Worm (Caenorhabditis elegans): ENCODE measurements around the gene galt-1.

galt-1 gene

DNA sequence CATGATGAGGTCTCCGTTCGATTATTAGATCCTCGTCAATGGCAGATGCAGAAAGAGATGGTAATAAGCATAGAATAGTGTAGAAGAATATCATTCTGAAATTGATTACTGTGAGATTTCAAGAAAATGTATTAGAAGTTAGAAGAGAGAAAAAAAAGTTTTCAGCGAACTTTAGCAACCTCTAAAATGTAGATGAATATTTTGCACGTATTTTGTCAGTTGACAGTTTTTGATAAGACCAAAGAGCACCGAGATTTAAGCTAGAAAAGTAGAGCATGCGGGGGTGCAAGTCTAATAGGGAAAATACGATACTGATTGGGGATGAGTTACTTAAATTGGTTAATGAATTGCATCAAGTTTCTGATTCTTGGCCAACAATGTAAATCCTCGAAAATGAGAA, 24.0 kb downstream of the galt-1 start, which contains the start of gene M03F8.6:
Gene M03F8.6, minus strand, starts transcription at position 101 of the 400 bp plus-strand sequence.
- TF ChIP-seq xnd-1 (tag; optimal IDR thresholded peaks at IDR 0.05) (no peak), rec-8 (tag; optimal IDR thresholded peaks at IDR 0.05) (no peak), snpc-3.4 (tag; optimal IDR thresholded peaks at IDR 0.05) (no peak), unc-62 (GFP tag; optimal IDR thresholded peaks at IDR 0.05) (no peak), ceh-79 (tag; optimal IDR thresholded peaks at IDR 0.05) (no peak)

DNA sequence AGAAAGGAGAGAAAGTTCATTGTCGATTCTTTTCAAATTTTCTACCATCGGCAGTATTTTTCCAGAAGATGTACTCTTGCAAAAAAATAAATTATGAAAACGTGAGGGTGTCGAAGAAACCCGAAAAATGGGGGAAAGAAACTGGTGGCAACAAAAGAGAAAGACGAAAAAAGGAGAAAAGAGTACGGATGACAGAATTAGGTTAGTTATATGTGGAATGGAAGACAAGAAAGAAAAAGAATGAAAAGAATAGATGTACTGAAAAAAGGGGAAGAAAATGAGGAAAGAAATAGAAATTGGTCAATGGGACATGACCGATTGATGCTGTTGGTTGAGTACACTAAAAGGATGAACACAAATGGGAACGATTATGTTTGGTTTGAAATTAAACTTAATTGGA, 24.9 kb downstream of the galt-1 start:
- TF ChIP-seq nhr-179 (tag; optimal IDR thresholded peaks at IDR 0.05) (no peak), nfyb-1 (GFP tag; IDR thresholded peaks at IDR 0.05) (no peak), Y56A3A.18 (GFP tag; IDR thresholded peaks at IDR 0.05) (no peak), B0336.3 (GFP tag; IDR thresholded peaks at IDR 0.05) (no peak), sptf-2 (GFP tag; optimal IDR thresholded peaks at IDR 0.05) (no peak), B0035.1 (tag; optimal IDR thresholded peaks at IDR 0.05) (no peak), mcd-1 (GFP tag; IDR thresholded peaks at IDR 0.05) (no peak), unc-62 (GFP tag; optimal IDR thresholded peaks at IDR 0.05) (no peak), egrh-3 (GFP tag; IDR thresholded peaks at IDR 0.05) (no peak), him-1 (tag; optimal IDR thresholded peaks at IDR 0.05) (no peak), ztf-22 (GFP tag; optimal IDR thresholded peaks at IDR 0.05) (no peak), ceh-27 (GFP tag; optimal IDR thresholded peaks at IDR 0.05) (no peak)

DNA sequence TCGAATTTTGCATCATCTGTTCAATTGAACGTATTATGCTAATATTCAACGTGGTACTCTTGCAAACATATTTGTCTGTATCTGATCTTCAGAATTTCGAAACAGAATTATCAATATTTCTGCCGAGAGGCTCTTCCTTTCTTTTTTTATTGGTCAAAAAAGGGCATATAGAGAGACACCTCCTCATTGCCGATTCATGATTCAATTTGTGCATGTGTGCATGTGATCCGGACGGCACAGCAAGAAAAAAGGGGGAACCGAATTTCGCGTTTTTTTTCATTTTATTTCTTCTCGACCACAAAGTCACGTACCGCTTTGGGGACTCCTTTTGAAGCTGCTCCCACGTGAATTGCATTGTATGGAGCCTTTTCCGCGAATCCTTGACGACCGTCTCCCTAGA, 30.8 kb downstream of the galt-1 start, which contains the start of gene mcp-1:
Gene mcp-1, plus strand, starts transcription at position 292 of the 400 bp plus-strand sequence.
- TF ChIP-seq nfya-1 (tag; optimal IDR thresholded peaks at IDR 0.05; ENCODE audit: borderline replicate concordance, insufficient read depth): no peak
- TF ChIP-seq cebp-2 (GFP tag; IDR thresholded peaks at IDR 0.05): 0 out of 2 replicates have a peak, but pooled peaks have one; percentile 16

DNA sequence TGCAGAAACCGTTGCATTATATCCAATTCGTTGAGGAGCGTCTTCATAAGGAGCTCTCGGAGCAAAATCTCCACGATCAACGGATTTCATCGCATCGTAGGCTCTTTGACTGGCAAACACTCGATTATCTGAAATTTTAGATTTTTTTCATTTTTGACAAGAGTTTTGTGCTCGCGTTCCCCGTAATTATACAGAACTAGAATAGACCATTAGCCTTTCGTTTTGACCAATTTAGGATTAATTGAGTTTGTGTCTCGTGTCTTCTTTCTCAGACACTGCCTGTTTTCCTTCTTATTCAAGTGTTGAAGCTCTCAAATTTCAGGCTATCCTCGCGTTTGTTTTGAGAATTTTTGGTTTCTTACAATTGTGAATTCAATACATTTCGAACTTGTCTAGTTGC, 32.4 kb downstream of the galt-1 start:
- TF ChIP-seq zim-3 (tag; optimal IDR thresholded peaks at IDR 0.05) (no peak), tlf-1 (GFP tag; optimal IDR thresholded peaks at IDR 0.05) (no peak), cebp-2 (GFP tag; IDR thresholded peaks at IDR 0.05) (no peak), somi-1 (GFP tag; optimal IDR thresholded peaks at IDR 0.05) (no peak), Y95B8A.8 (GFP tag; IDR thresholded peaks at IDR 0.05) (no peak), nhr-80 (tag; optimal IDR thresholded peaks at IDR 0.05) (no peak), ceh-100 (GFP tag; IDR thresholded peaks at IDR 0.05) (no peak), lin-40 (tag; optimal IDR thresholded peaks at IDR 0.05) (no peak), lin-54 (GFP tag; optimal IDR thresholded peaks at IDR 0.05) (no peak), mel-28 (tag; optimal IDR thresholded peaks at IDR 0.05; ENCODE audit: borderline replicate concordance) (no peak), athp-1 (tag; optimal IDR thresholded peaks at IDR 0.05) (no peak), F33H1.4 (GFP tag; IDR thresholded peaks at IDR 0.05) (no peak), madf-10 (tag; optimal IDR thresholded peaks at IDR 0.05) (no peak), die-1 (tag; optimal IDR thresholded peaks at IDR 0.05) (no peak), snpc-3.4 (tag; optimal IDR thresholded peaks at IDR 0.05) (no peak), hrde-1 (tag; optimal IDR thresholded peaks at IDR 0.05; ENCODE audit: borderline replicate concordance) (no peak), snpc-1.3 (tag; optimal IDR thresholded peaks at IDR 0.05; ENCODE audit: insufficient read depth) (no peak)

Data from whole organism, young adult.